Fruit fly (Drosophila melanogaster) whole organism, embryonic: Measurements from ENCODE around the gene Cp18.

ENCODE experiments used
- CG9727 ChIP-seq: fragments of 200-800 bp; sonication (Bioruptor generic); optimal IDR thresholded peaks from 3 replicates; lab custom pipeline; 2017; ENCODE audit warnings: missing biosample characterization, mild to moderate bottlenecking, missing genetic modification characterization
- dan ChIP-seq: fragments of 200-800 bp; sonication (Bioruptor generic); IDR thresholded peaks from 2 replicates; pipeline ENCODE4 v1.3.6; 2022; ENCODE audit warnings: missing biosample characterization, missing genetic modification characterization
- ems ChIP-seq: fragments of 200-800 bp; sonication (Bioruptor generic); optimal IDR thresholded peaks from 3 replicates; lab custom pipeline; 2016; ENCODE audit warnings: missing biosample characterization, missing genetic modification characterization
- fd3F ChIP-seq: fragments of 200-800 bp; sonication (Bioruptor generic); optimal IDR thresholded peaks from 2 replicates; lab custom pipeline; 2018; ENCODE audit warnings: missing biosample characterization, mild to moderate bottlenecking, missing genetic modification characterization, moderate library complexity
- mld ChIP-seq: fragments of 200-800 bp; sonication (Bioruptor generic); IDR thresholded peaks from 3 replicates; pipeline ENCODE4 v1.3.6; 2022; ENCODE audit warnings: missing biosample characterization, missing genetic modification characterization; ENCODE audit not compliant: partially characterized antibody
- nom ChIP-seq: fragments of 200-800 bp; sonication (Bioruptor generic); optimal IDR thresholded peaks from 2 replicates; lab custom pipeline; 2017; ENCODE audit warnings: missing biosample characterization, missing genetic modification characterization, mild to moderate bottlenecking, moderate library complexity, missing genetic modification reagents
- sqz ChIP-seq: fragments of 200-800 bp; sonication (Bioruptor generic); optimal IDR thresholded peaks from 3 replicates; lab custom pipeline; 2018; ENCODE audit warnings: missing biosample characterization, mild to moderate bottlenecking, missing genetic modification characterization
- wek ChIP-seq: fragments of 200-800 bp; sonication (Bioruptor generic); optimal IDR thresholded peaks from 3 replicates; lab custom pipeline; 2018; ENCODE audit warnings: missing biosample characterization, mild to moderate bottlenecking, missing genetic modification characterization, moderate library complexity

dm6 chr3L:8751262-8751661, 24.7 kb downstream of the Cp18 start:
- TF ChIP-seq dan (no peak), fd3F (GFP tag; lab: Kevin White, UChicago) (no peak), sqz (GFP tag; lab: Kevin White, UChicago) (peak; percentile 25), mld (GFP tag; lab: Robert Waterston, UW) (no peak), ems (GFP tag; lab: Kevin White, UChicago) (peak; percentile 6), CG9727 (GFP tag; lab: Kevin White, UChicago) (peak; percentile 20), nom (GFP tag; lab: Kevin White, UChicago) (no peak), wek (GFP tag; lab: Kevin White, UChicago) (no peak)
